Fruit fly (Drosophila melanogaster) whole organism, embryonic: ENCODE measurements around the gene CG14625.

Experiments
- Ada2b ChIP-seq: fragments of 200-800 bp; sonication (Bioruptor generic); IDR thresholded peaks from 2 replicates; pipeline ENCODE4 v1.3.6; 2022; ENCODE audit warnings: missing biosample characterization, missing genetic modification characterization
- B-H1 ChIP-seq: fragments of 200-800 bp; sonication (Bioruptor generic); IDR thresholded peaks from 3 replicates; pipeline ENCODE4 v1.3.6; 2022; ENCODE audit warnings: missing biosample characterization, missing genetic modification characterization
- BEAF-32 ChIP-seq: fragments of 200-800 bp; sonication (Bioruptor generic); optimal IDR thresholded peaks from 3 replicates; lab custom pipeline; 2017; ENCODE audit warnings: missing biosample characterization, missing genetic modification characterization, mild to moderate bottlenecking, moderate library complexity, missing genetic modification reagents
- Bgb ChIP-seq: fragments of 200-800 bp; sonication (Bioruptor generic); IDR thresholded peaks from 2 replicates; pipeline ENCODE4 v1.3.6; 2022; ENCODE audit warnings: missing biosample characterization, missing genetic modification characterization; ENCODE audit not compliant: partially characterized antibody
- CG10462 ChIP-seq: fragments of 200-800 bp; sonication (Bioruptor generic); optimal IDR thresholded peaks from 2 replicates; lab custom pipeline; 2016; ENCODE audit warnings: missing biosample characterization, missing genetic modification characterization
- CG12391 ChIP-seq: fragments of 200-800 bp; sonication (Bioruptor generic); optimal IDR thresholded peaks from 3 replicates; lab custom pipeline; 2018; ENCODE audit warnings: missing biosample characterization, mild to moderate bottlenecking, missing genetic modification characterization, moderate library complexity
- CG14710 ChIP-seq: fragments of 200-800 bp; sonication (Bioruptor generic); optimal IDR thresholded peaks from 3 replicates; lab custom pipeline; 2019; ENCODE audit warnings: missing biosample characterization, mild to moderate bottlenecking, missing genetic modification characterization, moderate library complexity
- CG14860 ChIP-seq: fragments of 200-800 bp; sonication (Bioruptor generic); IDR thresholded peaks from 3 replicates; pipeline ENCODE4 v1.3.6; 2022; ENCODE audit warnings: missing biosample characterization, missing genetic modification characterization; ENCODE audit not compliant: partially characterized antibody
- CG1603 ChIP-seq: fragments of 200-800 bp; sonication (Bioruptor generic); optimal IDR thresholded peaks from 2 replicates; lab custom pipeline; 2019; ENCODE audit warnings: missing biosample characterization, mild to moderate bottlenecking, missing genetic modification characterization, moderate library complexity
- CG16813 ChIP-seq: fragments of 200-800 bp; sonication (Bioruptor generic); IDR thresholded peaks from 3 replicates; pipeline ENCODE4 v1.3.6; 2022; ENCODE audit warnings: missing biosample characterization, missing genetic modification characterization; ENCODE audit not compliant: partially characterized antibody
- CG2129 ChIP-seq: fragments of 200-800 bp; sonication (Bioruptor generic); IDR thresholded peaks from 2 replicates; pipeline ENCODE4 v1.3.6; 2022; ENCODE audit warnings: missing biosample characterization, missing genetic modification characterization; ENCODE audit not compliant: partially characterized antibody
- CG33213 ChIP-seq: fragments of 200-800 bp; sonication (Bioruptor generic); optimal IDR thresholded peaks from 3 replicates; lab custom pipeline; 2016; ENCODE audit warnings: missing biosample characterization, missing genetic modification characterization
- CG34422 ChIP-seq: fragments of 200-800 bp; sonication (Bioruptor generic); IDR thresholded peaks from 3 replicates; pipeline ENCODE4 v1.3.6; 2022; ENCODE audit warnings: missing biosample characterization, missing genetic modification characterization
- CG3995 ChIP-seq: fragments of 200-800 bp; sonication (Bioruptor generic); optimal IDR thresholded peaks from 3 replicates; lab custom pipeline; 2016; ENCODE audit warnings: missing biosample characterization, missing genetic modification characterization
- CG5953 ChIP-seq: fragments of 200-800 bp; sonication (Bioruptor generic); IDR thresholded peaks from 2 replicates; pipeline ENCODE4 v1.3.6; 2022; ENCODE audit warnings: missing biosample characterization, missing genetic modification characterization
- CG6791 ChIP-seq: fragments of 200-800 bp; sonication (Bioruptor generic); IDR thresholded peaks from 3 replicates; pipeline ENCODE4 v1.3.6; 2022; ENCODE audit warnings: missing biosample characterization, missing genetic modification characterization; ENCODE audit not compliant: partially characterized antibody
- CG6854 ChIP-seq: fragments of 200-800 bp; sonication (Bioruptor generic); optimal IDR thresholded peaks from 3 replicates; lab custom pipeline; 2017; ENCODE audit warnings: missing biosample characterization, mild to moderate bottlenecking, missing genetic modification characterization
- CG7928 ChIP-seq: fragments of 200-800 bp; sonication (Bioruptor generic); optimal IDR thresholded peaks from 2 replicates; lab custom pipeline; 2017; ENCODE audit warnings: missing biosample characterization, mild to moderate bottlenecking, missing genetic modification characterization
- CG9797 ChIP-seq: fragments of 200-800 bp; sonication (Bioruptor generic); optimal IDR thresholded peaks from 3 replicates; lab custom pipeline; 2018; ENCODE audit warnings: missing biosample characterization, mild to moderate bottlenecking, missing genetic modification characterization
- CTCF ChIP-seq: fragments of 200-800 bp; sonication (Bioruptor generic); optimal IDR thresholded peaks from 2 replicates; lab custom pipeline; 2017; ENCODE audit warnings: missing biosample characterization, mild to moderate bottlenecking, missing genetic modification characterization, moderate library complexity
- Dref ChIP-seq: fragments of 200-800 bp; sonication (Bioruptor generic); IDR thresholded peaks from 2 replicates; pipeline ENCODE4 v1.3.6; 2022; ENCODE audit warnings: missing biosample characterization, missing genetic modification characterization
- E2f2 ChIP-seq: fragments of 200-800 bp; sonication (Bioruptor generic); IDR thresholded peaks from 2 replicates; pipeline ENCODE4 v1.3.6; 2022; ENCODE audit warnings: missing biosample characterization, missing genetic modification characterization
- GATAe ChIP-seq: fragments of 200-800 bp; sonication (Bioruptor generic); conservative IDR thresholded peaks from 2 replicates; pipeline ENCODE4 v1.3.6; 2022; ENCODE audit warnings: missing biosample characterization, missing genetic modification characterization
- HLH4C ChIP-seq: fragments of 200-800 bp; sonication (Bioruptor generic); IDR thresholded peaks from 3 replicates; pipeline ENCODE4 v1.3.6; 2022; ENCODE audit warnings: missing biosample characterization, missing genetic modification characterization; ENCODE audit not compliant: partially characterized antibody
- Hand ChIP-seq: fragments of 200-800 bp; sonication (Bioruptor generic); optimal IDR thresholded peaks from 2 replicates; lab custom pipeline; 2017; ENCODE audit warnings: mild to moderate bottlenecking, missing biosample characterization, missing genetic modification reagents, missing genetic modification characterization
- Med ChIP-seq: fragments of 200-800 bp; sonication (Bioruptor generic); peaks from one replicate; lab custom pipeline; 2016; ENCODE audit warnings: missing biosample characterization, missing genetic modification characterization, mild to moderate bottlenecking, inconsistent platforms, moderate library complexity
- Myb ChIP-seq: fragments of 200-800 bp; sonication (Bioruptor generic); optimal IDR thresholded peaks from 2 replicates; lab custom pipeline; 2016; ENCODE audit warnings: missing biosample characterization, missing genetic modification characterization
- Opbp ChIP-seq: fragments of 200-800 bp; sonication (Bioruptor generic); IDR thresholded peaks from 3 replicates; pipeline ENCODE4 v1.3.6; 2022; ENCODE audit warnings: missing biosample characterization, missing genetic modification characterization; ENCODE audit not compliant: partially characterized antibody
- Pdp1 ChIP-seq, 2 experiments: fragments of 200-800 bp; sonication (Bioruptor generic); optimal IDR thresholded peaks; 3 replicates each; lab custom pipeline; 2016; ENCODE audit warnings: missing biosample characterization in 2 of 2, missing genetic modification characterization in 2 of 2, mild to moderate bottlenecking in 1 of 2, moderate library complexity in 1 of 2
- Scr ChIP-seq: fragments of 200-800 bp; sonication (Bioruptor generic); IDR thresholded peaks from 2 replicates; pipeline ENCODE4 v1.3.6; 2022; ENCODE audit warnings: missing biosample characterization, missing genetic modification characterization; ENCODE audit not compliant: partially characterized antibody
- Spps ChIP-seq: fragments of 200-800 bp; sonication (Bioruptor generic); optimal IDR thresholded peaks from 2 replicates; lab custom pipeline; 2018; ENCODE audit warnings: missing biosample characterization, mild to moderate bottlenecking, missing genetic modification characterization
- YL-1 ChIP-seq: fragments of 200-800 bp; sonication (Bioruptor generic); optimal IDR thresholded peaks from 3 replicates; lab custom pipeline; 2017; ENCODE audit warnings: missing biosample characterization, mild to moderate bottlenecking, missing genetic modification characterization
- chinmo ChIP-seq: fragments of 200-800 bp; sonication (Bioruptor generic); IDR thresholded peaks from 4 replicates; pipeline ENCODE4 v1.3.6; 2022; ENCODE audit warnings: missing biosample characterization, missing genetic modification characterization; ENCODE audit not compliant: partially characterized antibody
- dm ChIP-seq: fragments of 200-800 bp; sonication (Bioruptor generic); optimal IDR thresholded peaks from 3 replicates; lab custom pipeline; 2016; ENCODE audit warnings: missing biosample characterization, missing genetic modification characterization
- gfzf ChIP-seq: fragments of 200-800 bp; sonication (Bioruptor generic); optimal IDR thresholded peaks from 2 replicates; lab custom pipeline; 2016; ENCODE audit warnings: missing biosample characterization, mild to moderate bottlenecking, missing genetic modification characterization, moderate library complexity
- grn ChIP-seq: fragments of 200-800 bp; sonication (Bioruptor generic); optimal IDR thresholded peaks from 3 replicates; lab custom pipeline; 2017; ENCODE audit warnings: missing biosample characterization, missing genetic modification characterization
- her ChIP-seq: fragments of 200-800 bp; sonication (Bioruptor generic); optimal IDR thresholded peaks from 2 replicates; lab custom pipeline; 2016; ENCODE audit warnings: missing biosample characterization, missing genetic modification characterization
- knrl ChIP-seq: fragments of 200-800 bp; sonication (Bioruptor generic); IDR thresholded peaks from 3 replicates; pipeline ENCODE4 v1.3.6; 2022; ENCODE audit warnings: missing biosample characterization, missing genetic modification characterization; ENCODE audit not compliant: partially characterized antibody
- lov ChIP-seq, 2 experiments: fragments of 200-800 bp in 1 of 2; fragments of >200 bp in 1 of 2; sonication (Bioruptor generic) in 1 of 2; IDR thresholded peaks in 1 of 2; optimal IDR thresholded peaks in 1 of 2; 2 replicates in 1 of 2; 3 replicates in 1 of 2; pipeline versions ENCODE4 v1.3.6 to Lab custom; 2017 to 2022; ENCODE audit warnings: missing biosample characterization in 1 of 2, missing genetic modification characterization in 1 of 2
- mld ChIP-seq: fragments of 200-800 bp; sonication (Bioruptor generic); IDR thresholded peaks from 3 replicates; pipeline ENCODE4 v1.3.6; 2022; ENCODE audit warnings: missing biosample characterization, missing genetic modification characterization; ENCODE audit not compliant: partially characterized antibody
- nerfin-2 ChIP-seq: fragments of 200-800 bp; sonication (Bioruptor generic); IDR thresholded peaks from 2 replicates; pipeline ENCODE4 v1.3.6; 2022; ENCODE audit warnings: missing biosample characterization, missing genetic modification characterization; ENCODE audit not compliant: partially characterized antibody
- nmo ChIP-seq: fragments of 200-800 bp; sonication (Bioruptor generic); optimal IDR thresholded peaks from 2 replicates; lab custom pipeline; 2018; ENCODE audit warnings: missing biosample characterization, mild to moderate bottlenecking, missing genetic modification characterization, moderate library complexity
- p53 ChIP-seq: fragments of 200-800 bp; sonication (Bioruptor generic); optimal IDR thresholded peaks from 2 replicates; lab custom pipeline; 2016; ENCODE audit warnings: missing biosample characterization, missing genetic modification characterization
- sens ChIP-seq: fragments of 200-800 bp; sonication (Bioruptor generic); peaks from one replicate; lab custom pipeline; 2016; ENCODE audit warnings: missing biosample characterization, missing genetic modification characterization
- stc ChIP-seq: fragments of 200-800 bp; sonication (Bioruptor generic); IDR thresholded peaks from 2 replicates; pipeline ENCODE4 v1.3.6; 2022; ENCODE audit warnings: missing biosample characterization, missing genetic modification characterization
- stwl ChIP-seq: fragments of 200-800 bp; sonication (Bioruptor generic); optimal IDR thresholded peaks from 3 replicates; lab custom pipeline; 2018; ENCODE audit warnings: missing biosample characterization, mild to moderate bottlenecking, missing genetic modification characterization, moderate library complexity
- twi ChIP-seq: fragments of 200-800 bp; optimal IDR thresholded peaks from 2 replicates; lab custom pipeline; 2019; ENCODE audit warnings: missing biosample characterization, mild to moderate bottlenecking, missing genetic modification characterization, moderate library complexity
- unc-4 ChIP-seq: fragments of 200-800 bp; sonication (Bioruptor generic); IDR thresholded peaks from 2 replicates; pipeline ENCODE4 v1.3.6; 2022; ENCODE audit warnings: missing biosample characterization, missing genetic modification characterization; ENCODE audit not compliant: partially characterized antibody
- vnd ChIP-seq: fragments of 200-800 bp; sonication (Bioruptor generic); IDR thresholded peaks from 3 replicates; pipeline ENCODE4 v1.3.6; 2022; ENCODE audit warnings: missing biosample characterization, missing genetic modification characterization; ENCODE audit not compliant: partially characterized antibody

CG14625 gene

DNA sequence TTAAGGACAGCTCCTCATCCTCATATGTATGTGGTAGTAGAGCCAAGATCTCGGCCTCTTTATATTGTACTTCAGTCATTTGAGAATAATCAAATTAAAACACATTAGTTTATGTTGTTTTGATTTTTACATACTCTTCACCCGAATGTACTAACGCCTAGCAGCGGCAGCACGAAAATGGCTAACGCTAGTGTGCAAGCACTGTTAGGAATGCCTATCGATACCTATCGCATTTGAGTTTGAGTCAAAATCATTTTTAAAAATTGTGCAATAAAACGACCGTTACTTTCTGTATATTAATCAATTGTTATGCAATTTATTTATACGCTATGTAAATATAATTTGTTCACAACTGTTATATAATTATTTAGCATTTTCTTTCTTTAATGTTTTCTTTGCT lies 15.7 kb downstream of the CG14625 start, which contains the start of gene CG11398 (continued):
- TF ChIP-seq Scr: peak; percentile 80
- peak; percentile 62; the same call in 2 of the 3 replicates for TF ChIP-seq CG14860
- TF ChIP-seq GATAe (GFP tag; lab: Robert Waterston, UW): no peak
- TF ChIP-seq Hand (GFP tag; lab: Kevin White, UChicago): no peak
- peak; percentile 85 for TF ChIP-seq CG6791 (GFP tag; lab: Robert Waterston, UW)
- peak; percentile 86 for TF ChIP-seq BEAF-32 (GFP tag; lab: Kevin White, UChicago)
- peak in 1 of 2 experiments; percentile 94 for TF ChIP-seq Pdp1 (GFP tag; optimal IDR thresholded peaks at IDR 0.05; lab: Kevin White, UChicago)
- peak; percentile 24 for TF ChIP-seq YL-1 (GFP tag; lab: Kevin White, UChicago)
- TF ChIP-seq CG12391 (tag; lab: Kevin White, UChicago): peak; percentile 20
- peak; percentile 71 for TF ChIP-seq Med
- peak; percentile 96 for TF ChIP-seq stwl (tag; lab: Kevin White, UChicago)
- peak; percentile 58 for TF ChIP-seq HLH4C (GFP tag; lab: Robert Waterston, UW)
- no peak for TF ChIP-seq Spps (tag; lab: Kevin White, UChicago)
- no peak for TF ChIP-seq grn (GFP tag; lab: Kevin White, UChicago)
- TF ChIP-seq twi (tag; lab: Kevin White, UChicago): no peak
- TF ChIP-seq CG5953: no peak
- TF ChIP-seq dm (GFP tag; lab: Kevin White, UChicago): no peak
- TF ChIP-seq Ada2b (GFP tag; lab: Robert Waterston, UW): no peak
- TF ChIP-seq CG33213 (GFP tag; lab: Kevin White, UChicago): peak; percentile 55
- peak; percentile 45 for TF ChIP-seq CTCF (GFP tag; lab: Kevin White, UChicago)
- TF ChIP-seq Opbp: peak; percentile 84
- peak; percentile 36 for TF ChIP-seq CG3995
- TF ChIP-seq nerfin-2 (GFP tag; lab: Robert Waterston, UW): peak; percentile 51; the same call in 1 of the 2 replicates
- peak; percentile 18 for TF ChIP-seq her (GFP tag; lab: Kevin White, UChicago)
- peak; percentile 73 for TF ChIP-seq sens (GFP tag; lab: Kevin White, UChicago)
- TF ChIP-seq CG9797 (GFP tag; lab: Kevin White, UChicago): peak; percentile 75
- no peak for TF ChIP-seq CG34422 (GFP tag; lab: Robert Waterston, UW)
- no peak for TF ChIP-seq B-H1
- no peak for TF ChIP-seq lov (optimal IDR thresholded peaks at IDR 0.05; lab: Kevin White, UChicago)
- TF ChIP-seq lov (GFP tag; IDR thresholded peaks at IDR 0.05; lab: Robert Waterston, UW): no peak
- TF ChIP-seq E2f2 (GFP tag; lab: Robert Waterston, UW): peak; percentile 82
- no peak for TF ChIP-seq stc
- 0 out of 4 replicates have a peak, but pooled peaks have one; percentile 69 for TF ChIP-seq chinmo
- peak; percentile 92 for TF ChIP-seq gfzf (GFP tag; lab: Kevin White, UChicago)
- TF ChIP-seq knrl (GFP tag; lab: Robert Waterston, UW): peak; percentile 80
- peak; percentile 2 for TF ChIP-seq CG7928 (GFP tag; lab: Kevin White, UChicago)
- peak; percentile 88 for TF ChIP-seq CG14710
- TF ChIP-seq nmo (GFP tag; lab: Kevin White, UChicago): peak; percentile 22
- peak; percentile 83 for TF ChIP-seq CG16813 (GFP tag; lab: Robert Waterston, UW)
- TF ChIP-seq CG6854: no peak
- TF ChIP-seq Bgb (GFP tag; lab: Robert Waterston, UW): peak; percentile 84
- no peak for TF ChIP-seq CG10462 (GFP tag; lab: Kevin White, UChicago)
- TF ChIP-seq mld (GFP tag; lab: Robert Waterston, UW): 0 out of 3 replicates have a peak, but pooled peaks have one; percentile 33
- peak; percentile 81 for TF ChIP-seq Dref (GFP tag; lab: Robert Waterston, UW)
- TF ChIP-seq CG1603 (tag; lab: Kevin White, UChicago): peak; percentile 83
- TF ChIP-seq CG2129 (GFP tag; lab: Robert Waterston, UW): peak; percentile 49; the same call in 1 of the 2 replicates
- peak; percentile 52 for TF ChIP-seq vnd
- TF ChIP-seq p53: no peak
- peak; percentile 95 for TF ChIP-seq Myb (GFP tag; lab: Kevin White, UChicago)
- TF ChIP-seq unc-4 (GFP tag; lab: Robert Waterston, UW): peak; percentile 76
